Fruit fly (Drosophila melanogaster): ENCODE results near the gene CG9175.

DNA sequence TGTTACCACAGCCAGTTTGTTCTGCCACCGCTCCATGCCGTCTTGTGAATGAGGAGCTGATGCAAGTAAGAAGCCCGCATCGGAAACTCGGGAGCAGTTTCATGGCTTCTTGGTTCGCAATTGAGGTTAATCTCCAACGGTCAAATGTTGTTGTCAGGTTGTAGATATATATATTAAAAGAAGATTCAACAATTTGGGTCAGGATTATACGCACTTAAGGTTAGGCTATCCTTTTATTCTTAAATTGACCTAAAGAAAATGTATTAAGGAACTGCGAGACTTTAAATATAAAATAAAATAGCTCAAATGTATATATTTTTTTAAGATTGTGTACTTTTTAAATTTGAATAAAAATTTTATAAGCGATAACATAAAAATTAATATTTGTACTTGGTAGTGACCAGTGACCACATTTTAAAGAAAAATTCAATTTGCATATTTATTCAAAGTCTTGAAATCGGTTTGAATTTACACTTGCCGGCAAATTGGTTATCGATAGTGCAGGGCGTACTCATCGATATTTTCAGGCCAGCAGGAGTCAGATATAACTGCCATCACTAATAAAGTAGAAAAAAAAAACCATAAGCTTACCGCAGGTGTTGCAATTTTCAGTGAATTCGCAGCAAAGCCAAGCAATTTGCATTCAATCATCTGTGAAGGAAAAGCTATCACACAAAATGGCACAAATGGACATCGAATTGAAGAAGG lies 30.1 kb downstream of the CG9175 start, which contains the start of the genes CG9150 and Pfdn1:
- TF ChIP-seq tj (GFP tag; optimal IDR thresholded peaks at IDR 0.05) = peak; percentile 16
- TF ChIP-seq CG5204 (GFP tag; optimal IDR thresholded peaks at IDR 0.05) = no peak
